Fruit fly (Drosophila melanogaster) whole organism: ENCODE data around the gene sra.

Source experiments
- CG8478 ChIP-seq: fragments of >200 bp; optimal IDR thresholded peaks from 2 replicates; lab custom pipeline; 2018; ENCODE audit warnings: inconsistent platforms
- Dll ChIP-seq: fragments of >200 bp; optimal IDR thresholded peaks from 2 replicates; lab custom pipeline; 2017
- EcR ChIP-seq, 2 experiments: fragments of >200 bp; optimal IDR thresholded peaks; 2 replicates each; lab custom pipeline; 2017; ENCODE audit warnings: missing biosample characterization in 2 of 2, missing genetic modification characterization in 2 of 2, missing genetic modification reagents in 2 of 2
- pan ChIP-seq: fragments of >200 bp; optimal IDR thresholded peaks from 2 replicates; lab custom pipeline; 2017
- psq ChIP-seq: fragments of >200 bp; optimal IDR thresholded peaks from 2 replicates; lab custom pipeline; 2017
- usp ChIP-seq: fragments of >200 bp; optimal IDR thresholded peaks from 2 replicates; lab custom pipeline; 2017; ENCODE audit warnings: missing biosample characterization, missing genetic modification characterization, mixed read lengths

sra gene

DNA sequence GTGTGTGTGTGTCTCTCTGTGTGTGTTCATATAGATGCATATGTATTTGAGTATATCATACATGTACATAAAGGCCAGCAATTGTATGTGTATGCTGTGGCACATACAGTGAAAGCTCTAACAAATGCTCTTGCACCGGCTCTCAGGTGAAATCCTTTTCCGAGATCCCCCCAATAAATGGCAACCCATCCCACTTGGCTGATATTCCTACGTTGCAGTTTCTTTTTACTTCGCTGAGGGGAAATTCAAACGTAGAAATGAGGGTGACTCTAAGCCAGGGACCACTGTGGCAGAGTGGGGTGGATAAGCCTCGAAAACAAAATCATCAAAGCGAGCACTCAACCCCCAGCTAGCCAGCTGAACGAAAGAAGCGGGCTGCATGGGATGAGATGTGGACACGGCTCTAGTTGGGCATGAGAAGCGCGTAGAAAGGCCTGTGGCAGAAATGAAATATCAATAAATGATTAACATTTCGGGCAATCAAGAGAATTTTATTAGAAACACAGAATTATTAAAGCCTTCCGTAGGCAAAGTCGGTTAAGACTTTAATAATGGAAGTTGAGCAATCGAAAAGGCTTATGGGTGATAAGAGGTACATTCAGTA is 35.6 kb downstream of the sra start:
- TF ChIP-seq EcR (GFP tag; optimal IDR thresholded peaks at IDR 0.05; lab: Kevin White, UChicago) (peak in 1 of 2 experiments; percentile 83), CG8478 (lab: Kevin White, UChicago) (no peak)

DNA sequence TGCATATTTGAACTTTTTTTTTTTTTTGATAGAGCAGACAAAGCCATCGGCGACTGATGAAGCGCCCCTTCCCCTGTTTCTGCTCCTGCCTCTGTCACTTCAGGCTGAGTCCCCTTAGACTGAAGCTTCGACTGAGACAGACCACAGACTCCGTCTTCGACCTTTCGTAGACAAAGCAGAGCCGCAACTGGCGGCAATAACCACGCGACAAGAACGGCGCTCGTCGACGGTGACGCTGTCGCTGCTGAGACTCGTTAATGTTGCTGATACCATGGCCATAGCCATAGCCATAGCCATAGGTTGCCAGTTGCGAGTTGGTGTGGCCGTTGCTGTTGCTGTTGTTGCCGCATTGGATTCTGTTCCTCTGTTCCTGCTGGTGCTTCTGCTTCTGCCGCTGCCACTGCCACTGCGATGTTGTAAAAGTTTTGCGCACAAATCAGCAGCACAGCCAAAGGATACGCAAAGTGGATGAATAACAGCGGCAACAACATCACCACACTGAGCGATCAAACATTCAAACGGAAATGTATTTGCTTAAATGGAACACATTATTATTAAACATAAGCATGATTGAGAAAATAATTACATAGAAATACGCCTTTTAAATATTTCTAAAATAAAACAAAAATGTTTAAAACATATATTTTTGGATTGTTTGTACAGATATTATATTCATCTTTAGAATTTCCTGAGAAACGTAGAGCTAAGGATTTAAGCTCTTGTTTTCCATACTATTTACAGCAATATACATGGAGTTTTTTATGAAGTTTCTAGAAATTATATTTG is 36.6 kb downstream of the sra start:
- TF ChIP-seq psq (no peak), EcR (GFP tag; optimal IDR thresholded peaks at IDR 0.05; lab: Kevin White, UChicago) (no peak)

DNA sequence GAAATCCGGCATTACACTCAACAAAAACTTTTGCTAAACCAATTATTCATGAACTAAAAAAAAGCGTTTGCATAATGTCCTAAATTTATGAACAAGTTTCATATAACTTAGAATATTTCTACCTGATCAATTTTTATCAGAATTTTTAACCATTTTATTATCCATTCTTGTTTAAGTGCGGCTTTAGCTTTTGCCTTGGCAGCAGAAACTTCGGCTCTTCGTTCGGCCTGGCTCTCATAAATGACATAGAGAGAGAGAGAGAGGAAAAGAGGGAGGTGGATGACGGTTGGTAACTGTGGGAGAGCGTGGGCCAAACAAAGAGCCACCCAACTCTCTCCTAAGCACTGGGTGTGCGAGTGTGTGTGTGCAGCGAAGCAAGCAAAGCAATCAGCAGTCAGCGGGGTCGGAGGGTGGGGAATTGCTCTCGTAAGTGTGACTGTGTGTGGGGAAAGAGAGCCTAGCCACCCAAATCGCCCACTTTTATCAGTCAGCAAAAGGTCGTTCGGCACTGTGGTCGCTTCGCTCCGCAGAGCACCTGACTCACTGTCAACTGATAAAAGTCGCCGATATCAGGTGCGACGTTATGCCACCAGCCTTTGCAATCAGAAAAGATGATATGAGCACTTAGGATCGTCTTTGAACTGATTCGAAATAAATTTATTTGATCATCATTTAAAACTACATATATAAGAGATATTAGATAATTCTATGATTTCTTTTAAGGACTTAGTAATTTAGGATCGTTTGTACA is 37.8 kb downstream of the sra start:
- TF ChIP-seq psq, result no peak
- no peak for TF ChIP-seq CG8478 (lab: Kevin White, UChicago)
- peak in 1 of 2 experiments; percentile 26 for TF ChIP-seq EcR (GFP tag; optimal IDR thresholded peaks at IDR 0.05; lab: Kevin White, UChicago)
- TF ChIP-seq Dll, result peak; percentile 96

DNA sequence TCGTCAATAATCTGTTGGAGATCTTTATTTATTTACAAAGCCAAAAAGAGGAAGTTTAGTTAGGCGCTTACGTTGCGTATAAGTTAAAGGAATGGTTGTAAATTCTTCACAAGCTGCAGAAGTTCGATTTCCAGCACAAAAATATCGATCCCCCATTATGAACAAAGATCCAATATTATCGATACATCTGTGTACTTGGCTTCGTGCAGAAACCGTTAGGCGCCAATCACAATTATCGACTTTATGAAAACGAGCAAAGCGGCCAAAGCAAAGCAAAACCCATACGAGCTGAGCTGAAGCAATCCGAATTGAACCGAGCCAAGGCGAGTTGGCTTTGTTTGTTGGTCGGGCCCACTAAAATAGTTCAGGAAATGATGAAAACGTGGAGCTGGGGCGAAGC is 38.6 kb downstream of the sra start, which contains the start of gene tara:
Gene tara, plus strand, starts transcription at position 301 of the 400 bp plus-strand sequence.
- TF ChIP-seq psq (no peak), CG8478 (lab: Kevin White, UChicago) (no peak), Dll (no peak), pan (lab: Kevin White, UChicago) (no peak), EcR (GFP tag; optimal IDR thresholded peaks at IDR 0.05; lab: Kevin White, UChicago) (no peak), usp (no peak)

DNA sequence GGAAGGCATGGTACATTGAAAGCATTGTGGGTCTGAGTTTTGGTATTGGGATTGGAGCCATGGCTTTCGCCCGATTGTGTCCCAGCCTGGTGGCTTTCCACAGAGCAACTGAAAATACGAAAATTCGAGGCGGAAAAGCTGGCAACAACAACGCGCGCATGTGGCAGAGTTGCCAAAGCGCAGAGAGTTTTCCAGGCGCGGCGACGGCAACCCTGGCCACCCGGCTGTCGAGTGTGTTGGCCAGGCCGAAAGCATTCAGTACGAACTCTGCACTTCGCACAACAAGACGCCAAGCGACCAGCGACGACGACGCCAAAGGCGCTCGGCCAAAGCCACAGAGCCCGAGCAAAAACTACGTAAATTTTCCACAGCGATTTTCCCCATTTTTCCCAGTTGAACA is 39.0 kb downstream of the sra start:
- TF ChIP-seq CG8478 (lab: Kevin White, UChicago) (no peak), Dll (no peak), usp (no peak), pan (lab: Kevin White, UChicago) (no peak), EcR (GFP tag; optimal IDR thresholded peaks at IDR 0.05; lab: Kevin White, UChicago) (no peak), psq (no peak)

DNA sequence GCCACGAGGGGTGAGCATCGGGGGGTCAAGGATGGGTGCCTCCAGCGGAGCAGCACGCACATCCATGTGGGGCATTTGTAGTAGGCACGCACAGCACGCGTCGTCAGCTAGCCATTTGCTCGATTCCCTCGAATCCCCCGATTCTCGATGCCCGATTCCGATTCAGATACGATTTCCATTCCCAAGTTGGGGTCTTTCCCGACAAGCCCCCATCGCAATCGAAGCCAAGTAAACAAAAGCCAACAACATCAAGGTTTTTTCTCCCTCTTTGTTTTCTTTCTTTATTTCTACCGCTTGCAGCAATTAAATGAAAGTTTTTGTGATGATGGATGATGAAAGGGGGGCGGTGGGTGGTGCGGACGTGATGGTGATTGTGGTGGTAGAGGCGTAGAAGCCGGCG is 40.3 kb downstream of the sra start:
- TF ChIP-seq CG8478 (lab: Kevin White, UChicago) (no peak), psq (no peak), usp (no peak), Dll (no peak), EcR (GFP tag; optimal IDR thresholded peaks at IDR 0.05; lab: Kevin White, UChicago) (no peak), pan (lab: Kevin White, UChicago) (no peak)

DNA sequence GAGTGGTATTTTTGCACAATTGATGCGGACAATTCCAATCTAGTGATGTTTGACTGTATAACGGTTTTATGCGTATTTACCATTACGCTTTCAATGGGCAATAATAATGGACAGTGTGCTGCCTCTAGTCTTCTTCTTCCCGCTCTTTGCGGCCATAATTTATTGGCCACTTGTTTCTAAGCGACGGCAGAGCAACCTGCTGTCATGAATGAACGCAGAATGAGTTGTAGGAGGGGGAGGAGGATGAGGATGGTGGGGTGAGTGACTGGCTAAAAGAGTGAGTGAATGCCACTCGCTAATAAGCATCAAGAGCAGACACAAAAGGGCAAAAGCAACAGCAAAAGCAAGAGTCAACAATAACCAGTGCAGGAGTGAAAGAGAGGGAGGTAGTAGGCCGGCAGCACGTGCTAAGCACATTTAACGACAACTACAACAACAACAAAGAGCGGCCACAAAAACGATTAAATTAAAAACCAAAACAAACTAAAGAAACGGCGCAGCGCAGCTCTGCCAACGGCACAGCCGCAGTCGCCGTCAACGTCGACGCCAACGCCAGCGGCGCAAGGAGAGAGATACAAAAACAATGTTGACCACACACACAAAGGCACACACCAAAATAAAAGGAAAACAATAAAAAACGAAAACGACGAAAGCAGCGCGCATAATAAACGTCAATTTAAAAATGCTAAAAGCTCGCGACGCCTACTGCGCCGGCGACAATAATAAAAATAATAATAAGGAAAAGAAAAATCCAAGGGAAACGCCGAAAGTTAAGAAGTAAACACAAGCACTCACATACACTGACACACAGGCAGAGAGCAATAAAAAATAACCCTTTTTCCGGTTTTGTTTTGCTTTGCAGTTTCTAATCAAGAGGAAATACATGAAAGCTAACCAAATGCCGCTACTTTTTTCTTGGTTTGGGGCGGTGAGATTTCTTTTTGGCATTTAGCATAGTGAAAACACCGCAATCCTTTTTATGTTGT is 42.2 kb downstream of the sra start:
- TF ChIP-seq pan (lab: Kevin White, UChicago) (no peak), psq (no peak), EcR (GFP tag; optimal IDR thresholded peaks at IDR 0.05; lab: Kevin White, UChicago) (no peak), Dll (no peak), CG8478 (lab: Kevin White, UChicago) (no peak), usp (no peak)

DNA sequence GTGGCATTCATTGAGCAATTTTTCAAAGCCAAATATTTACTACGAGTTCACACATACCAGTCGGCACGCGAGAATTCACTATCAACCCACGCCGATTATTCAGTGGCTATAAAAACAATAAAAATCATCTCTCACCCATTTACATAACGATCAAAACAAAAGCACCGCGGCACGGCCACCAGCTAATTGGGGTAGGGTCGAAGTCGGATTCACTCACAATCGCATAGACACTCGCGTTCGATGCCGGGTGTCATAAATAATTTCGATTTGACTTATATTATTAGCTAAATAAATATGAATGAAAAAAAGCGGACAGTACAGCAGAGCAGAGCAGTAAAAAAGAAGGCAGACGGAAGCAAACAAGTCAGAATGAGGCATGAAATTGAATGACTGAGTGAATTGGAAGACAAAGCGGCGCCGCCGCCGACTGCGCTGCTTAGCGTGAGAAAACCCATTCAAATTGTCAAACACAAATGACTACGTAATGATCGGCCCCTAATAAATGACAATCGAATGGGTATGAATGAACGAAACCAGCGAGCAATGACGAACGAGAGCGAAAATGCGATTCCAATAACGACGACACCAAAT is 43.4 kb downstream of the sra start:
- TF ChIP-seq EcR (GFP tag; optimal IDR thresholded peaks at IDR 0.05; lab: Kevin White, UChicago) (no peak), CG8478 (lab: Kevin White, UChicago) (no peak), usp (no peak), psq (no peak), Dll (no peak), pan (lab: Kevin White, UChicago) (no peak)

DNA sequence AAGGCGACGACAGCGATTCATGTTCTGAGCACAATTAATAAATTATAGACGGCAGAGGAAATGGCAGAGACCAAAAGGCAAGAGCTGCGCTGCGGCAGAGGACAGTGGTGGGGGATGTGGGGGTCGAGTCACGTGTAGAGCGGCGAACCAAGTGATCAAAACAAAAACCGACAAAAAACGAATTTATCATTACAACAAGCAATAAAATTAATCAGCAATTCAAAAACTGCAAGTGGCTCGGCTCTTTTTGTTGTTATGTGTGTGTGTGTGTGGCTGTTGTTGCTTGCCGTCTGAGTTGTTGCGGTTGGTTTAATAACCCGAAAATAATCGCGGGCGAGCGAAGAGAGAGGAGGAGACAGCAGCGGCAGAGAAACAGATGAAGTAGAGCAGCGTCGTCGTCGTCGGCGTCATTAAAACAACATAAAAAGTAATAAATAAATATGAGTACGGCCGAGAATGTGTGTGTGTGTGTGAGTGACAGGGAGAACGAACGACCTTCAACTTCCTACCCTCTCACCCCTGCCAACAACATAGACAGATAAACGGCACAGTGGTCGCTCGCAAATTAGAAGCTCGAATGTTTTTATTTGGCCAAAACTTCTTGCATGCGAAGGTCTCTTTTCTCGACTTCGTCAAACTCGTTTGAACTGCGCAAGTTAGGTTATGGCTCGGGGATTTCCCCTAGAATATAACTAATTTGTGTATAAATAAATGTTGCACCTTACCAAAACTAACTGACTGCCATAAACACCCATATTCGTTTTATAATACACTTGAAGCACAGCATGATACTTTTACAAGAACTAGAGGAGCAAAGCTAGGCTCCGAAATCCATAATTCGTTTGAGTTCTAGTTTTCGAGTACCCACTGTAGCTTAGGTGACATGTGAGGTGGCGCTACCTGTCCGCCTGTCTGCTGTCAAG is 44.8 kb downstream of the sra start:
- no peak for TF ChIP-seq psq
- TF ChIP-seq CG8478 (lab: Kevin White, UChicago), result no peak
- TF ChIP-seq usp, result no peak
- peak; percentile 7 to 60 for TF ChIP-seq EcR (GFP tag; optimal IDR thresholded peaks at IDR 0.05; lab: Kevin White, UChicago)
- TF ChIP-seq pan (lab: Kevin White, UChicago), result no peak

DNA sequence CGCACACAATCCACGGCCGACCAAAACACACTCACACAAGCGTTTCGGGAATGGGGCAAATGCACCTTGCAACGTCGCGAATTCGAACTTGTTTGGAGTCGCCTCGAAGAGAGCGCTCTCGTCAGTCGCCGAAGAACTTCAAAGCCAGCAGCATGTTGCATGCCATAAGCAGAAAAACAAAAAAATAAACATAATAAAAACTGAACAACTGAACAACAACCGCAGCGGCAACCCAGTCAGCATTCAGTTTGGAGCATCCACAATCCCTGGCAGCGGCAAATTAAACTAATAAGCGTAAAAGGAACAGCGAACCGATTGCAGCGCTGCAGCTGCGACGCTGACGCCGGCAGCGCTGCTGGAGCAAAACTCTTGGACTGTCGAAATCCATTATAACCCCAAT is 45.8 kb downstream of the sra start:
- TF ChIP-seq psq (no peak), pan (lab: Kevin White, UChicago) (no peak)

DNA sequence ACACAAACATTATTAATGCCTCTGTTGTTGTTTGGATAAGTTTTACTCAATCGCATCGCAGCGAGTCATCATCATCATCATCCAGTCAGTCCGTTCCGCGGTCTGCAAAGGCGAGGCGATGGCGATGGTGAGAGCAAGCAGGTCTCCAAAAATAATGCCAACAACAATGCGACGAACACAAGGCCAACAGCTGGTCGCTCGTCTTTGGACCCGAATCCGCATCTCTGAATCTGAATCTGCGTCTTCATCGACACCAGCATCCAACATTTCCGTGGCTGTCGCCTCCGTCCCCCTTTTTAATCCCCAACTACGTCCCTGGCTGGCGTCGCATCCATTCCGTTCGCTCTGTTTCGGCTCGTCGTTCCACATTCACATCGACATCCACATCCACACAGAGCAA is 47.5 kb downstream of the sra start:
- TF ChIP-seq psq (no peak), Dll (peak; percentile 9)
